Worm (Caenorhabditis elegans): ENCODE measurements around the gene dmsr-10.

ce11 chrV:6811863-6812262, 10.1 kb upstream of the dmsr-10 start:
- TF ChIP-seq him-1 (tag; optimal IDR thresholded peaks at IDR 0.05) = no peak
- no peak for TF ChIP-seq dao-5 (tag; optimal IDR thresholded peaks at IDR 0.05)
- no peak for TF ChIP-seq W03F9.2 (tag; optimal IDR thresholded peaks at IDR 0.05)
